Fruit fly (Drosophila melanogaster): ENCODE data around the gene X11Lbeta.

DNA sequence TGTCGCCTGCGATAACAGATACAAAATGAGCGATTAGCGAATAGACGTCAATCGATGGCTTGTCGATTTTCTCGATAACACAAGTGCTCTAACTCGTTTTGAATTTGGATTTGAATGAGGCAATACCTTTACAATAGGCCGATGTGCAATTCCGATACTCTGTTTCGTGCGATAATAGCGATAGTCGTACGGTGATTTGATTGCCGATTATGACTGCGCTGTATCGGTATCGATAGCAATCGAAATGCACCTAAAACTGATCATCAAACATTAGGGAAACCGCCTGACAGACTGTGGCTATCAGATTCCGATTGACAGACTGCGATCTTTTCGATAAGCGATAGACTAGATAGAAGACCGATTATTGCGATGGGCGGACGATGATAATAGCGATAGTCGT lies 124.2 kb downstream of the X11Lbeta start:
- TF ChIP-seq pan (optimal IDR thresholded peaks at IDR 0.05) (no peak), CG8478 (optimal IDR thresholded peaks at IDR 0.05) (no peak)
